Fruit fly (Drosophila melanogaster) whole organism, embryonic: ENCODE measurements around the gene RpL35A.

Source experiments
- B-H1 ChIP-seq: fragments of 200-800 bp; sonication (Bioruptor generic); IDR thresholded peaks from 3 replicates; pipeline ENCODE4 v1.3.6; 2022; ENCODE audit warnings: missing biosample characterization, missing genetic modification characterization
- CG10267 ChIP-seq: fragments of 200-800 bp; sonication (Bioruptor generic); optimal IDR thresholded peaks from 2 replicates; lab custom pipeline; 2018; ENCODE audit warnings: missing biosample characterization, mild to moderate bottlenecking, missing genetic modification characterization, moderate library complexity
- CG10462 ChIP-seq: fragments of 200-800 bp; sonication (Bioruptor generic); optimal IDR thresholded peaks from 2 replicates; lab custom pipeline; 2016; ENCODE audit warnings: missing biosample characterization, missing genetic modification characterization
- CG11695 ChIP-seq: fragments of 200-800 bp; sonication (Bioruptor generic); IDR thresholded peaks from 3 replicates; pipeline ENCODE4 v1.3.6; 2022; ENCODE audit warnings: missing biosample characterization, missing genetic modification characterization
- CG12155 ChIP-seq: fragments of 200-800 bp; sonication (Bioruptor generic); optimal IDR thresholded peaks from 3 replicates; lab custom pipeline; 2016; ENCODE audit warnings: missing biosample characterization, missing genetic modification characterization
- CG12391 ChIP-seq: fragments of 200-800 bp; sonication (Bioruptor generic); optimal IDR thresholded peaks from 3 replicates; lab custom pipeline; 2018; ENCODE audit warnings: missing biosample characterization, mild to moderate bottlenecking, missing genetic modification characterization, moderate library complexity
- CG12769 ChIP-seq: fragments of 200-800 bp; sonication (Bioruptor generic); optimal IDR thresholded peaks from 2 replicates; lab custom pipeline; 2019; ENCODE audit warnings: missing biosample characterization, mild to moderate bottlenecking, missing genetic modification characterization, moderate library complexity
- CG14050 ChIP-seq: fragments of 200-800 bp; sonication (Bioruptor generic); IDR thresholded peaks from 3 replicates; pipeline ENCODE4 v1.3.6; 2022; ENCODE audit warnings: missing biosample characterization, missing genetic modification characterization
- CG1602 ChIP-seq: fragments of 200-800 bp; sonication (Bioruptor generic); optimal IDR thresholded peaks from 3 replicates; lab custom pipeline; 2016; ENCODE audit warnings: missing biosample characterization, missing genetic modification characterization
- CG18011 ChIP-seq: fragments of 200-800 bp; sonication (Bioruptor generic); optimal IDR thresholded peaks from 2 replicates; lab custom pipeline; 2017; ENCODE audit warnings: missing biosample characterization, missing genetic modification characterization, mild to moderate bottlenecking, moderate library complexity, missing genotype
- CG18764 ChIP-seq: fragments of 200-800 bp; sonication (Bioruptor generic); optimal IDR thresholded peaks from 3 replicates; lab custom pipeline; 2016; ENCODE audit warnings: missing biosample characterization, missing genetic modification characterization
- CG2712 ChIP-seq: fragments of 200-800 bp; optimal IDR thresholded peaks from 3 replicates; lab custom pipeline; 2019; ENCODE audit warnings: missing biosample characterization, mild to moderate bottlenecking, missing genetic modification characterization, moderate library complexity
- CG4424 ChIP-seq: fragments of 200-800 bp; sonication (Bioruptor generic); optimal IDR thresholded peaks from 3 replicates; lab custom pipeline; 2016; ENCODE audit warnings: missing biosample characterization, missing genetic modification characterization
- CG6854 ChIP-seq: fragments of 200-800 bp; sonication (Bioruptor generic); optimal IDR thresholded peaks from 3 replicates; lab custom pipeline; 2017; ENCODE audit warnings: missing biosample characterization, mild to moderate bottlenecking, missing genetic modification characterization
- CG9215 ChIP-seq: fragments of 200-800 bp; sonication (Bioruptor generic); IDR thresholded peaks from 2 replicates; pipeline ENCODE4 v1.3.6; 2022; ENCODE audit warnings: missing biosample characterization, missing genetic modification characterization
- CG9876 ChIP-seq: fragments of 200-800 bp; sonication (Bioruptor generic); optimal IDR thresholded peaks from 2 replicates; lab custom pipeline; 2016; ENCODE audit warnings: missing biosample characterization, missing genetic modification characterization
- CG9932 ChIP-seq: fragments of 200-800 bp; sonication (Bioruptor generic); IDR thresholded peaks from 2 replicates; pipeline ENCODE4 v1.3.6; 2022; ENCODE audit warnings: missing biosample characterization, missing genetic modification characterization
- Dbx ChIP-seq: fragments of 200-800 bp; sonication (Bioruptor generic); IDR thresholded peaks from 3 replicates; pipeline ENCODE4 v1.3.6; 2022; ENCODE audit warnings: missing biosample characterization, missing genetic modification characterization
- Dip2 ChIP-seq: fragments of 200-800 bp; sonication (Bioruptor generic); IDR thresholded peaks from 2 replicates; pipeline ENCODE4 v1.3.6; 2022; ENCODE audit warnings: missing biosample characterization, missing genetic modification characterization
- Drgx ChIP-seq: fragments of 200-800 bp; sonication (Bioruptor generic); IDR thresholded peaks from 2 replicates; pipeline ENCODE4 v1.3.6; 2022; ENCODE audit warnings: missing biosample characterization, missing genetic modification characterization
- HHEX ChIP-seq: fragments of 200-800 bp; sonication (Bioruptor generic); optimal IDR thresholded peaks from 3 replicates; lab custom pipeline; 2017; ENCODE audit warnings: missing biosample characterization, mild to moderate bottlenecking, missing genetic modification characterization, missing genetic modification reagents
- Hr51 ChIP-seq, 2 experiments: fragments of 200-800 bp; sonication (Bioruptor generic); optimal IDR thresholded peaks; 2 replicates in 1 of 2; 3 replicates in 1 of 2; lab custom pipeline; 2016 to 2018; ENCODE audit warnings: missing biosample characterization in 2 of 2, missing genetic modification characterization in 2 of 2, mild to moderate bottlenecking in 1 of 2, moderate library complexity in 1 of 2
- Hsf ChIP-seq: fragments of 200-800 bp; sonication (Bioruptor generic); optimal IDR thresholded peaks from 3 replicates; lab custom pipeline; 2016; ENCODE audit warnings: missing biosample characterization, missing genetic modification characterization
- MBD-R2 ChIP-seq: fragments of 200-800 bp; sonication (Bioruptor generic); IDR thresholded peaks from 2 replicates; pipeline ENCODE4 v1.3.6; 2022; ENCODE audit warnings: missing biosample characterization, missing genetic modification characterization
- Max ChIP-seq: fragments of 200-800 bp; sonication (Bioruptor generic); optimal IDR thresholded peaks from 2 replicates; lab custom pipeline; 2016; ENCODE audit warnings: missing biosample characterization, mild to moderate bottlenecking, missing genetic modification characterization
- Med ChIP-seq: fragments of 200-800 bp; sonication (Bioruptor generic); peaks from one replicate; lab custom pipeline; 2016; ENCODE audit warnings: missing biosample characterization, missing genetic modification characterization, mild to moderate bottlenecking, inconsistent platforms, moderate library complexity
- Oli ChIP-seq: fragments of 200-800 bp; sonication (Bioruptor generic); optimal IDR thresholded peaks from 2 replicates; lab custom pipeline; 2018; ENCODE audit warnings: missing biosample characterization, mild to moderate bottlenecking, missing genetic modification characterization, moderate library complexity
- YL-1 ChIP-seq: fragments of 200-800 bp; sonication (Bioruptor generic); optimal IDR thresholded peaks from 3 replicates; lab custom pipeline; 2017; ENCODE audit warnings: missing biosample characterization, mild to moderate bottlenecking, missing genetic modification characterization
- ap ChIP-seq: fragments of 200-800 bp; sonication (Bioruptor generic); IDR thresholded peaks from 2 replicates; pipeline ENCODE4 v1.3.6; 2022; ENCODE audit warnings: missing biosample characterization, missing genetic modification characterization
- chm ChIP-seq: fragments of 200-800 bp; sonication (Bioruptor generic); IDR thresholded peaks from 2 replicates; pipeline ENCODE4 v1.3.6; 2022; ENCODE audit warnings: missing biosample characterization, missing genetic modification characterization
- fru ChIP-seq: fragments of >200 bp; optimal IDR thresholded peaks from 2 replicates; lab custom pipeline; 2017
- gcm ChIP-seq: fragments of 200-800 bp; sonication (Bioruptor generic); optimal IDR thresholded peaks from 2 replicates; lab custom pipeline; 2019; ENCODE audit warnings: missing biosample characterization, mild to moderate bottlenecking, missing genetic modification characterization, moderate library complexity
- gfzf ChIP-seq: fragments of 200-800 bp; sonication (Bioruptor generic); optimal IDR thresholded peaks from 2 replicates; lab custom pipeline; 2016; ENCODE audit warnings: missing biosample characterization, mild to moderate bottlenecking, missing genetic modification characterization, moderate library complexity
- grau ChIP-seq: fragments of 200-800 bp; optimal IDR thresholded peaks from 3 replicates; lab custom pipeline; 2019; ENCODE audit warnings: missing biosample characterization, mild to moderate bottlenecking, missing genetic modification characterization, moderate library complexity
- gro ChIP-seq: fragments of 200-800 bp; sonication (Bioruptor generic); optimal IDR thresholded peaks from 2 replicates; lab custom pipeline; 2016; ENCODE audit warnings: missing biosample characterization, missing genetic modification characterization
- phol ChIP-seq: fragments of 200-800 bp; sonication (Bioruptor generic); optimal IDR thresholded peaks from 3 replicates; lab custom pipeline; 2018; ENCODE audit warnings: missing biosample characterization, mild to moderate bottlenecking, missing genetic modification characterization, moderate library complexity
- ranshi ChIP-seq: fragments of 200-800 bp; sonication (Bioruptor generic); IDR thresholded peaks from 2 replicates; pipeline ENCODE4 v1.3.6; 2022; ENCODE audit warnings: missing biosample characterization, missing genetic modification characterization
- run ChIP-seq: fragments of 200-800 bp; sonication (Bioruptor generic); optimal IDR thresholded peaks from 3 replicates; lab custom pipeline; 2018; ENCODE audit warnings: missing biosample characterization, mild to moderate bottlenecking, missing genetic modification characterization
- seq ChIP-seq: fragments of 200-800 bp; sonication (Bioruptor generic); IDR thresholded peaks from 2 replicates; pipeline ENCODE4 v1.3.6; 2022; ENCODE audit warnings: missing biosample characterization, missing genetic modification characterization
- tgo ChIP-seq: fragments of 200-800 bp; sonication (Bioruptor generic); IDR thresholded peaks from 3 replicates; pipeline ENCODE4 v1.3.6; 2022; ENCODE audit warnings: missing biosample characterization, missing genetic modification characterization
- vnd ChIP-seq: fragments of 200-800 bp; sonication (Bioruptor generic); IDR thresholded peaks from 3 replicates; pipeline ENCODE4 v1.3.6; 2022; ENCODE audit warnings: missing biosample characterization, missing genetic modification characterization; ENCODE audit not compliant: partially characterized antibody
- zen ChIP-seq: fragments of 200-800 bp; sonication (Bioruptor generic); optimal IDR thresholded peaks from 3 replicates; lab custom pipeline; 2018; ENCODE audit warnings: missing biosample characterization, mild to moderate bottlenecking, missing genetic modification characterization, moderate library complexity
- zen2 ChIP-seq: fragments of 200-800 bp; sonication (Bioruptor generic); IDR thresholded peaks from 3 replicates; pipeline ENCODE4 v1.3.6; 2022; ENCODE audit warnings: missing biosample characterization, missing genetic modification characterization; ENCODE audit not compliant: partially characterized antibody
- zf30C ChIP-seq: fragments of 200-800 bp; sonication (Bioruptor generic); optimal IDR thresholded peaks from 3 replicates; lab custom pipeline; 2018; ENCODE audit warnings: missing biosample characterization, mild to moderate bottlenecking, missing genetic modification characterization

The RpL35A gene

DNA sequence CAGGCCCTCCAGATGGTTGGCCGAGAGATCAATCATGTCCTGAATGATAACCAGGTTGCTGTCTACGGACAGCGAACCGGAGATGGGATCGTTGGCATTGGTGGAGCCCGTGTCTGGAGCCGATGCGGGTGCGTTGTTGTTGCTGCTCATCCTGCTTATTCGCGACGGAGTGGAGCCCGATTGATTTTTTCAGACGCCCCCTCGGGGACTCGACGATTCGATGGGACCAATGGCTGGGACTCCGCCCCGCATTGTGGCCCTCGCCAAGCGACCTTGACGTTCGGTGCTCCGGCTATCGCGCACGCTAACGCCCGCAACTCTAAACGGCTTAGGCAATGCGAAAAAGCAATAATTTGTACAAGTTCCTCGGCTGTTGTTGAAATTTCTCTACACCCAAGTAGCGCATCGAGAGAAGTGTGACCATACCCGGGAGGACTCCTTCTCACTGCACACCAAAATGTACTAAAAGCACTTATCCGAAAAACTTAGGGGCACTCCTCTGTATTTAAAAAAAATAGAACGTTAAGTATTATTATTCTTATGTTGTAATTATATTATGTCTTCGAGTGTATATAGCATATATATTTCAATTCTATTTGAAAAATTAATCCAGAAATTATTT, 16.7 kb upstream of the RpL35A start, which contains the start of gene ksr (continued):
- TF ChIP-seq CG18011 (GFP tag; lab: Kevin White, UChicago) (no peak), Med (peak; percentile 14), Hr51 (GFP tag; optimal IDR thresholded peaks at IDR 0.05; lab: Kevin White, UChicago) (no peak), CG1602 (GFP tag; lab: Kevin White, UChicago) (no peak), ranshi (GFP tag; lab: Robert Waterston, UW) (0 out of 2 replicates have a peak, but pooled peaks have one; percentile 27), Drgx (GFP tag; lab: Robert Waterston, UW) (0 out of 2 replicates have a peak, but pooled peaks have one; percentile 14), zen2 (GFP tag; lab: Robert Waterston, UW) (no peak), Oli (tag; lab: Kevin White, UChicago) (no peak), CG11695 (peak; percentile 22; the same call in 1 of the 3 replicates), HHEX (GFP tag; lab: Kevin White, UChicago) (no peak), ap (GFP tag; lab: Robert Waterston, UW) (no peak), gcm (GFP tag; lab: Kevin White, UChicago) (no peak), gro (GFP tag; lab: Kevin White, UChicago) (no peak), CG2712 (tag; lab: Kevin White, UChicago) (peak; percentile 68), CG14050 (peak; percentile 16; the same call in 1 of the 3 replicates), run (tag; lab: Kevin White, UChicago) (no peak), phol (peak; percentile 43), CG10462 (GFP tag; lab: Kevin White, UChicago) (peak; percentile 5), seq (GFP tag; lab: Robert Waterston, UW) (no peak), CG9876 (GFP tag; lab: Kevin White, UChicago) (no peak), CG9215 (GFP tag; lab: Robert Waterston, UW) (no peak), CG4424 (GFP tag; lab: Kevin White, UChicago) (no peak), YL-1 (peak; percentile 86), Max (no peak), zen (tag; lab: Kevin White, UChicago) (no peak), CG6854 (no peak), Dip2 (GFP tag; lab: Robert Waterston, UW) (no peak), fru (lab: Kevin White, UChicago) (no peak), CG10267 (tag; lab: Kevin White, UChicago) (peak; percentile 74), gfzf (GFP tag; lab: Kevin White, UChicago) (peak; percentile 69), CG12391 (tag; lab: Kevin White, UChicago) (peak; percentile 60), tgo (GFP tag; lab: Robert Waterston, UW) (peak; percentile 51; the same call in 1 of the 3 replicates), Hsf (GFP tag; lab: Kevin White, UChicago) (no peak), chm (peak; percentile 32; the same call in 1 of the 2 replicates), grau (tag; lab: Kevin White, UChicago) (peak; percentile 51), CG9932 (GFP tag; lab: Robert Waterston, UW) (peak; percentile 19; the same call in 1 of the 2 replicates), B-H1 (GFP tag; lab: Robert Waterston, UW) (no peak), Dbx (no peak), vnd (no peak), CG12155 (GFP tag; lab: Kevin White, UChicago) (no peak), CG12769 (no peak), zf30C (peak; percentile 29), MBD-R2 (GFP tag; lab: Robert Waterston, UW) (peak; percentile 80), CG18764 (no peak)
